Fruit fly (Drosophila melanogaster) whole organism, pupa: ENCODE results near the gene CG6330.

Experiments
- CG10348 ChIP-seq: fragments of 200-800 bp; sonication (Bioruptor generic); IDR thresholded peaks from 2 replicates; pipeline ENCODE4 v1.3.6; 2022; ENCODE audit warnings: missing biosample characterization, missing genetic modification characterization
- CG12605 ChIP-seq: fragments of 200-800 bp; sonication (Bioruptor generic); IDR thresholded peaks from 2 replicates; pipeline ENCODE4 v1.3.6; 2022; ENCODE audit warnings: missing biosample characterization, missing genetic modification characterization
- CG13204 ChIP-seq: fragments of 200-800 bp; sonication (Bioruptor generic); optimal IDR thresholded peaks from 2 replicates; lab custom pipeline; 2018; ENCODE audit warnings: missing biosample characterization, mild to moderate bottlenecking, missing genetic modification characterization, moderate library complexity
- CG14655 ChIP-seq: fragments of 200-800 bp; sonication (Bioruptor generic); optimal IDR thresholded peaks from 3 replicates; lab custom pipeline; 2017; ENCODE audit warnings: mild to moderate bottlenecking, missing biosample characterization, missing genetic modification reagents, missing genetic modification characterization
- CG15710 ChIP-seq: fragments of 200-800 bp; sonication (Bioruptor generic); optimal IDR thresholded peaks from 2 replicates; lab custom pipeline; 2018; ENCODE audit warnings: missing biosample characterization, mild to moderate bottlenecking, missing genetic modification characterization, moderate library complexity
- CG17806 ChIP-seq: fragments of 200-800 bp; sonication (Bioruptor generic); optimal IDR thresholded peaks from 2 replicates; lab custom pipeline; 2018; ENCODE audit warnings: missing biosample characterization, mild to moderate bottlenecking, missing genetic modification characterization, moderate library complexity
- CG32121 ChIP-seq: fragments of 200-800 bp; sonication (Bioruptor generic); IDR thresholded peaks from 2 replicates; pipeline ENCODE4 v1.3.6; 2022; ENCODE audit warnings: missing biosample characterization, missing genetic modification characterization
- CG34367 ChIP-seq: fragments of 200-800 bp; sonication (Bioruptor generic); optimal IDR thresholded peaks from 2 replicates; lab custom pipeline; 2018; ENCODE audit warnings: missing biosample characterization, mild to moderate bottlenecking, missing genetic modification characterization
- CG4496 ChIP-seq: fragments of 200-800 bp; sonication (Bioruptor generic); IDR thresholded peaks from 3 replicates; pipeline ENCODE4 v1.3.6; 2022; ENCODE audit warnings: missing biosample characterization, missing genetic modification characterization
- CG8159 ChIP-seq: fragments of 200-800 bp; sonication (Bioruptor generic); optimal IDR thresholded peaks from 3 replicates; lab custom pipeline; 2018; ENCODE audit warnings: missing biosample characterization, mild to moderate bottlenecking, missing genetic modification characterization, moderate library complexity
- CG8301 ChIP-seq: fragments of 200-800 bp; sonication (Bioruptor generic); optimal IDR thresholded peaks from 2 replicates; lab custom pipeline; 2018; ENCODE audit warnings: missing biosample characterization, mild to moderate bottlenecking, missing genetic modification characterization
- CG9948 ChIP-seq: fragments of 200-800 bp; sonication (Bioruptor generic); optimal IDR thresholded peaks from 2 replicates; lab custom pipeline; 2018; ENCODE audit warnings: missing biosample characterization, mild to moderate bottlenecking, missing genetic modification characterization, moderate library complexity
- D1 ChIP-seq: fragments of 200-800 bp; sonication (Bioruptor generic); optimal IDR thresholded peaks from 2 replicates; lab custom pipeline; 2018; ENCODE audit warnings: missing biosample characterization, mild to moderate bottlenecking, missing genetic modification characterization, moderate library complexity
- EcR ChIP-seq: fragments of 200-800 bp; sonication (Bioruptor generic); optimal IDR thresholded peaks from 3 replicates; lab custom pipeline; 2019; ENCODE audit warnings: missing biosample characterization, missing genetic modification characterization, mild to moderate bottlenecking, moderate library complexity, missing genetic modification reagents
- Ets98B ChIP-seq: fragments of 200-800 bp; sonication (Bioruptor generic); IDR thresholded peaks from 2 replicates; pipeline ENCODE4 v1.3.6; 2022; ENCODE audit warnings: missing biosample characterization, missing genetic modification characterization
- Pif1A ChIP-seq: fragments of 200-800 bp; sonication (Bioruptor generic); optimal IDR thresholded peaks from 3 replicates; lab custom pipeline; 2016; ENCODE audit warnings: missing biosample characterization, missing genetic modification characterization
- Pif1B ChIP-seq: fragments of 200-800 bp; sonication (Bioruptor generic); optimal IDR thresholded peaks from 3 replicates; lab custom pipeline; 2016; ENCODE audit warnings: missing biosample characterization, missing genetic modification characterization
- Snoo ChIP-seq: fragments of 200-800 bp; sonication (Bioruptor generic); optimal IDR thresholded peaks from 3 replicates; lab custom pipeline; 2017; ENCODE audit warnings: missing biosample characterization, mild to moderate bottlenecking, missing genetic modification characterization, inconsistent platforms
- fd96Ca ChIP-seq: fragments of 200-800 bp; sonication (Bioruptor generic); IDR thresholded peaks from 3 replicates; pipeline ENCODE4 v1.3.6; 2022; ENCODE audit warnings: missing biosample characterization, missing genetic modification characterization
- gl ChIP-seq: fragments of 200-800 bp; sonication (Bioruptor generic); optimal IDR thresholded peaks from 2 replicates; lab custom pipeline; 2018; ENCODE audit warnings: missing biosample characterization, mild to moderate bottlenecking, missing genetic modification characterization
- rn ChIP-seq: fragments of 200-800 bp; sonication (Bioruptor generic); IDR thresholded peaks from 2 replicates; pipeline ENCODE4 v1.3.6; 2022; ENCODE audit warnings: missing biosample characterization, missing genetic modification characterization

The CG6330 gene

DNA sequence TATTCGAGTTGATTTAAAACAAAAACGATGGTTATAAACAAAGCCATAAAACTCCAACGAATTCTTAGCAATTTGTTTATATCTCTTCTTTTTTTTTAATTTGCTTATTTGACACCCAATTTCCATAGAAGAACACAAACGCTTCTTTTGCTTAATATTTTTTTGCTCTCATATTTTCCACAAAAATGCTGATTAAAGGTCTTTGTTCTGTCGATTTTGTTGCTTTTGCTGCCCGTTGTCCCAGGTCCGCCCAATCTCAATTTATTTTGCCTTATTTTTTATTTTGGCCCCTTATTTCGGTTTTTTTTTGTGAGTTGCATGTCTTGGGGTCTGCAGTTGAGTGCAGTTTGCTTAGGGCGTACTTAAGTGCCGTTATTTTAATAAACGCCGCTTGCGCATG is 52.3 kb downstream of the CG6330 start:
- TF ChIP-seq Ets98B (GFP tag; lab: Robert Waterston, UW) (no peak), CG15710 (tag; lab: Kevin White, UChicago) (no peak), CG34367 (no peak), CG8159 (no peak), CG13204 (GFP tag; lab: Kevin White, UChicago) (no peak), CG32121 (GFP tag; lab: Robert Waterston, UW) (no peak), CG17806 (tag; lab: Kevin White, UChicago) (no peak), EcR (GFP tag; lab: Kevin White, UChicago) (no peak)

DNA sequence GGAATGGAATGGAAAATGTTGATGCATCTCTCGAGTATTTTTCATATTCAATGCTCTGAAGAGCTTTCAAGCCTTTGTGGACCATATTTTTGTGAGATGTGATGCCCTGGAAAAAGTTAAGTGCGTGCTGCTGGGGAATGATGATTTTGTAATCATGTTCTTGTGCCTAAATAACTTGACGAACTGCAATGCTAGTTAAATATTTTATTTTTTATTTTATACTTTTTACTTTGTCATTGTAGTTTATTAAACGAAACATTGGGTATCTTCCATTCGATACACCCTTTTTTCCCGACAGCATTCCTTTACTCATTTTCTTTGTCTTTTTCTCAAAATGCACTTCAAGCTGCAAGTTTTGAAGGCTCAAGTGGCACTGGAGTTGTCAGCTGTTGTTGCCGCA is 58.3 kb downstream of the CG6330 start:
- TF ChIP-seq Pif1A (GFP tag; lab: Kevin White, UChicago) = peak; percentile 58
- peak; percentile 68 for TF ChIP-seq Ets98B (GFP tag; lab: Robert Waterston, UW)
- TF ChIP-seq CG4496 (GFP tag; lab: Robert Waterston, UW) = peak; percentile 73
- 0 out of 2 replicates have a peak, but pooled peaks have one; percentile 48 for TF ChIP-seq CG32121 (GFP tag; lab: Robert Waterston, UW)
- peak; percentile 48 for TF ChIP-seq CG14655 (GFP tag; lab: Kevin White, UChicago)
- peak; percentile 37 for TF ChIP-seq CG8301 (tag; lab: Kevin White, UChicago)
- no peak for TF ChIP-seq CG13204 (GFP tag; lab: Kevin White, UChicago)
- TF ChIP-seq CG8159 = peak; percentile 47
- no peak for TF ChIP-seq CG10348 (GFP tag; lab: Robert Waterston, UW)
- TF ChIP-seq CG9948 (tag; lab: Kevin White, UChicago) = peak; percentile 20
- TF ChIP-seq gl (tag; lab: Kevin White, UChicago) = no peak
- no peak for TF ChIP-seq D1 (tag; lab: Kevin White, UChicago)
- TF ChIP-seq Snoo (tag; lab: Kevin White, UChicago) = no peak
- TF ChIP-seq rn (GFP tag; lab: Robert Waterston, UW) = 0 out of 2 replicates have a peak, but pooled peaks have one; percentile 3
- TF ChIP-seq EcR (GFP tag; lab: Kevin White, UChicago) = no peak
- peak; percentile 0 for TF ChIP-seq CG34367
- peak; percentile 55 for TF ChIP-seq Pif1B (GFP tag; lab: Kevin White, UChicago)
- TF ChIP-seq fd96Ca (GFP tag; lab: Robert Waterston, UW) = no peak
- peak; percentile 36 for TF ChIP-seq CG15710 (tag; lab: Kevin White, UChicago)
- 0 out of 2 replicates have a peak, but pooled peaks have one; percentile 36 for TF ChIP-seq CG12605 (GFP tag; lab: Robert Waterston, UW)
- TF ChIP-seq CG17806 (tag; lab: Kevin White, UChicago) = peak; percentile 42
